Fruit fly (Drosophila melanogaster): ENCODE results near the gene CG13042.

DNA sequence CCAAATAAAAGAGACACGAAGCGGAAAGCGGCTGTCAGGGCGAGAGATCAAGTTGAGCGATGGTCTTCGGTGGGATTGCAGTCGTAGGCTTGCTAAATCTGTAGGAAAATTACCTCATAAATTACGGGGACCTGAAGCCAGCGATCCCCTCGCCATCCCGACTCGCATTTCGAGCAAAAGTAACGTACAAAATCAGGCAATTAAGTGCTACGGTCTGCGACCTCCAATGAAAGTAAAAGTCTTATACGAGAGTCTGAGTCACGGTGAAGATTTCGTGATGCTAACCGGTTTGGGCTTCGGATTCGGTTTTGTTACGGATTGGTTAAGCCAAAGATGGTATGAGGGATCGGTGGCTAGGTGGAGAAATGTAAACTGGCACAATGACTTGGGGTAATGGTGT is 31.6 kb upstream of the CG13042 start:
- TF ChIP-seq CTCF (optimal IDR thresholded peaks at IDR 0.05) (no peak), CG8478 (optimal IDR thresholded peaks at IDR 0.05) (no peak)
